Worm (Caenorhabditis elegans): ENCODE data around the gene fbxa-144.

Gene fbxa-144

ce11 chrV:16132215-16132614 lies 390 bp downstream of the fbxa-144 start:
- TF ChIP-seq hsf-1 (GFP tag; IDR thresholded peaks at IDR 0.05) (no peak), cebp-1 (GFP tag; IDR thresholded peaks at IDR 0.05) (peak; percentile 76; the same call in 1 of the 2 replicates), cebp-1 (tag; optimal IDR thresholded peaks at IDR 0.05) (peak; percentile 95)

- no peak for TF ChIP-seq F52B5.7 (tag; optimal IDR thresholded peaks at IDR 0.05)
- no peak for TF ChIP-seq lin-54 (GFP tag; optimal IDR thresholded peaks at IDR 0.05)
- no peak for TF ChIP-seq C17E4.6 (GFP tag; IDR thresholded peaks at IDR 0.05)
- TF ChIP-seq D2030.7 (GFP tag; IDR thresholded peaks at IDR 0.05): no peak
- no peak for TF ChIP-seq nhr-80 (tag; optimal IDR thresholded peaks at IDR 0.05)
- no peak for TF ChIP-seq ceh-91 (GFP tag; IDR thresholded peaks at IDR 0.05)
- no peak for TF ChIP-seq B0035.1 (tag; optimal IDR thresholded peaks at IDR 0.05)
- TF ChIP-seq lsl-1 (GFP tag; optimal IDR thresholded peaks at IDR 0.05): no peak
- no peak for TF ChIP-seq B0019.2 (GFP tag; conservative IDR thresholded peaks at IDR 0.05)
- no peak for TF ChIP-seq chd-7 (tag; optimal IDR thresholded peaks at IDR 0.05)
- no peak for TF ChIP-seq B0336.3 (GFP tag; IDR thresholded peaks at IDR 0.05)
- TF ChIP-seq nhr-90 (tag; optimal IDR thresholded peaks at IDR 0.05): no peak
Observed at ce11 chrV:16131249-16131648, 1.4 kb downstream of the fbxa-144 start, which contains the start of gene fbxa-142. Gene fbxa-142, minus strand, starts transcription at chrV:16131349.

- TF ChIP-seq B0261.1 (tag; optimal IDR thresholded peaks at IDR 0.05) (no peak), nhr-80 (tag; optimal IDR thresholded peaks at IDR 0.05) (peak; percentile 31), cebp-1 (GFP tag; IDR thresholded peaks at IDR 0.05) (no peak), cebp-1 (tag; optimal IDR thresholded peaks at IDR 0.05) (peak; percentile 29)
Observed at ce11 chrV:16129116-16129515, 3.5 kb downstream of the fbxa-144 start.

ce11 chrV:16127401-16127800 lies 5.2 kb downstream of the fbxa-144 start, which contains the start of gene fbxa-143:
Gene fbxa-143, minus strand, starts transcription at chrV:16127501.
- TF ChIP-seq dox-1 (GFP tag; IDR thresholded peaks at IDR 0.05): no peak
- TF ChIP-seq hlh-12 (tag; optimal IDR thresholded peaks at IDR 0.05): no peak
- TF ChIP-seq madf-6 (GFP tag; IDR thresholded peaks at IDR 0.05): no peak
- no peak for TF ChIP-seq repo-1 (tag; optimal IDR thresholded peaks at IDR 0.05)
- no peak for TF ChIP-seq dpff-1 (tag; optimal IDR thresholded peaks at IDR 0.05)
- TF ChIP-seq tbx-9 (tag; optimal IDR thresholded peaks at IDR 0.05; ENCODE audit: borderline replicate concordance): no peak
- no peak for TF ChIP-seq egl-44 (GFP tag; IDR thresholded peaks at IDR 0.05)
- TF ChIP-seq ekl-4 (GFP tag; IDR thresholded peaks at IDR 0.05): no peak
- no peak for TF ChIP-seq hmg-20 (GFP tag; IDR thresholded peaks at IDR 0.05)
- TF ChIP-seq die-1 (tag; optimal IDR thresholded peaks at IDR 0.05): no peak
- TF ChIP-seq ZK185.1 (tag; optimal IDR thresholded peaks at IDR 0.05; ENCODE audit: poor library complexity, severe bottlenecking): no peak
- no peak for TF ChIP-seq B0336.3 (GFP tag; IDR thresholded peaks at IDR 0.05)
- no peak for TF ChIP-seq tlf-1 (GFP tag; optimal IDR thresholded peaks at IDR 0.05)
- TF ChIP-seq egl-18 (GFP tag; IDR thresholded peaks at IDR 0.05): no peak
- no peak for TF ChIP-seq nhr-27 (tag; optimal IDR thresholded peaks at IDR 0.05)
- TF ChIP-seq tbp1 (GFP tag; optimal IDR thresholded peaks at IDR 0.05): no peak
- no peak for TF ChIP-seq ama-1 (optimal IDR thresholded peaks at IDR 0.05)
- TF ChIP-seq ama-1 (GFP tag; optimal IDR thresholded peaks at IDR 0.05): no peak
- no peak for TF ChIP-seq lir-1 (GFP tag; conservative IDR thresholded peaks at IDR 0.05)
- TF ChIP-seq ztf-22 (GFP tag; optimal IDR thresholded peaks at IDR 0.05): no peak
- no peak for TF ChIP-seq nfyb-1 (GFP tag; IDR thresholded peaks at IDR 0.05)

All from whole organism, young adult.